Worm (Caenorhabditis elegans) whole organism, mixed stage, embryonic: ENCODE results near the gene eelo-2.

Experiments
- cnd-1 ChIP-seq: fragments of 200-800 bp; sonication (Bioruptor generic); optimal IDR thresholded peaks from 2 replicates; lab custom pipeline; 2018; ENCODE audit warnings: mild to moderate bottlenecking, missing genetic modification characterization, missing compliant biosample characterization
- elt-1 ChIP-seq: sonication (generic microtip); optimal IDR thresholded peaks from 2 replicates; lab custom pipeline; 2017; ENCODE audit warnings: missing genetic modification characterization, mild to moderate bottlenecking, missing compliant biosample characterization, antibody characterized with exemption, moderate library complexity, borderline replicate concordance; ENCODE audit not compliant: insufficient read depth
- flh-1 ChIP-seq: fragments of 200-800 bp; sonication (Bioruptor generic); optimal IDR thresholded peaks from 2 replicates; lab custom pipeline; 2018; ENCODE audit warnings: mild to moderate bottlenecking, missing genetic modification characterization, moderate library complexity, missing compliant biosample characterization
- lsy-2 ChIP-seq: fragments of 150-350 bp; optimal IDR thresholded peaks from 2 replicates; lab custom pipeline; 2014; ENCODE audit warnings: missing biosample characterization, missing genetic modification characterization
- mab-5 ChIP-seq: fragments of 150-350 bp; optimal IDR thresholded peaks from 2 replicates; lab custom pipeline; 2014; ENCODE audit warnings: missing biosample characterization, missing genetic modification characterization
- nhr-12 ChIP-seq: fragments of 150-350 bp; optimal IDR thresholded peaks from 2 replicates; lab custom pipeline; 2014; ENCODE audit warnings: missing biosample characterization, missing genetic modification characterization
- nhr-28 ChIP-seq: fragments of 150-350 bp; optimal IDR thresholded peaks from 2 replicates; lab custom pipeline; 2014; ENCODE audit warnings: missing biosample characterization, missing genetic modification characterization
- unc-120 ChIP-seq: sonication (generic microtip); optimal IDR thresholded peaks from 2 replicates; lab custom pipeline; 2017; ENCODE audit warnings: missing genetic modification characterization, missing compliant biosample characterization; ENCODE audit not compliant: poor library complexity, severe bottlenecking
- unc-39 ChIP-seq: fragments of 150-350 bp; optimal IDR thresholded peaks from 2 replicates; lab custom pipeline; 2014; ENCODE audit warnings: missing biosample characterization, missing genetic modification characterization
- unc-62 ChIP-seq: fragments of 150-350 bp; optimal IDR thresholded peaks from 2 replicates; lab custom pipeline; 2014; ENCODE audit warnings: missing biosample characterization, missing genetic modification reagents, missing genetic modification characterization

- TF ChIP-seq cnd-1 (tag; lab: Kevin White, UChicago) (no peak), unc-62 (GFP tag; lab: Kevin White, UChicago) (peak; percentile 81), nhr-12 (tag; lab: Kevin White, UChicago) (no peak), lsy-2 (tag; lab: Kevin White, UChicago) (no peak), unc-39 (no peak), nhr-28 (tag; lab: Kevin White, UChicago) (no peak), elt-1 (peak; percentile 92), flh-1 (GFP tag; lab: Kevin White, UChicago) (no peak), unc-120 (tag; lab: Kevin White, UChicago) (no peak), mab-5 (tag; lab: Kevin White, UChicago) (no peak)
Observed at ce11 chrIV:17276705-17277458, 27.0 kb downstream of the eelo-2 start, which contains the start of gene clec-196.
